Worm (Caenorhabditis elegans) whole organism, young adult: ENCODE data around the gene F22B7.9.

Experiments
- D2030.7 ChIP-seq: fragments of 200-800 bp; sonication (Bioruptor generic); IDR thresholded peaks from 2 replicates; pipeline ENCODE4 v1.3.6; 2022; ENCODE audit warnings: missing genetic modification reagents, missing genetic modification characterization, missing compliant biosample characterization
- F10E7.11 ChIP-seq: sonication (generic microtip); optimal IDR thresholded peaks from 2 replicates; lab custom pipeline; 2017; ENCODE audit warnings: mild to moderate bottlenecking, missing genetic modification characterization, moderate library complexity, missing compliant biosample characterization
- F22D6.2 ChIP-seq: sonication (generic microtip); optimal IDR thresholded peaks from 2 replicates; lab custom pipeline; 2016; ENCODE audit warnings: mild to moderate bottlenecking, missing genetic modification characterization, missing compliant biosample characterization
- F39B2.1 ChIP-seq: fragments of 200-800 bp; sonication (Bioruptor generic); IDR thresholded peaks from 2 replicates; pipeline ENCODE4 v1.3.6; 2022; ENCODE audit warnings: missing genetic modification reagents, missing genetic modification characterization, missing compliant biosample characterization
- F55B11.4 ChIP-seq: sonication (generic microtip); optimal IDR thresholded peaks from 2 replicates; lab custom pipeline; 2016; ENCODE audit warnings: missing compliant biosample characterization, missing genetic modification characterization, borderline replicate concordance; ENCODE audit not compliant: insufficient read depth
- F57A8.1 ChIP-seq: fragments of 200-800 bp; sonication (Bioruptor generic); optimal IDR thresholded peaks from 2 replicates; lab custom pipeline; 2018; ENCODE audit warnings: mild to moderate bottlenecking, missing genetic modification characterization, moderate library complexity, missing compliant biosample characterization
- F57C9.4 ChIP-seq: sonication (generic microtip); optimal IDR thresholded peaks from 2 replicates; lab custom pipeline; 2017; ENCODE audit warnings: mild to moderate bottlenecking, missing genetic modification characterization, missing compliant biosample characterization
- T26A5.8 ChIP-seq: sonication (generic microtip); optimal IDR thresholded peaks from 2 replicates; lab custom pipeline; 2016; ENCODE audit warnings: missing genetic modification characterization, missing compliant biosample characterization
- ZK185.1 ChIP-seq: sonication (generic microtip); optimal IDR thresholded peaks from 2 replicates; lab custom pipeline; 2016; ENCODE audit warnings: mild to moderate bottlenecking, missing genetic modification characterization, missing compliant biosample characterization; ENCODE audit not compliant: poor library complexity, severe bottlenecking
- atf-7 ChIP-seq: sonication (generic microtip); optimal IDR thresholded peaks from 2 replicates; lab custom pipeline; 2017; ENCODE audit warnings: mild to moderate bottlenecking, missing genetic modification characterization, missing compliant biosample characterization
- attf-5 ChIP-seq: fragments of 200-800 bp; sonication (Bioruptor generic); optimal IDR thresholded peaks from 2 replicates; lab custom pipeline; 2018; ENCODE audit warnings: mild to moderate bottlenecking, missing genetic modification characterization, missing compliant biosample characterization
- attf-6 ChIP-seq: fragments of 200-800 bp; sonication (Bioruptor generic); IDR thresholded peaks from 2 replicates; pipeline ENCODE4 v1.3.6; 2022; ENCODE audit warnings: missing genetic modification reagents, missing genetic modification characterization, missing compliant biosample characterization
- bed-1 ChIP-seq: fragments of 200-800 bp; sonication (Bioruptor generic); IDR thresholded peaks from 2 replicates; pipeline ENCODE4 v1.3.6; 2022; ENCODE audit warnings: missing genetic modification reagents, missing genetic modification characterization, missing compliant biosample characterization
- ccch-3 ChIP-seq: fragments of 200-800 bp; sonication (Bioruptor generic); optimal IDR thresholded peaks from 2 replicates; lab custom pipeline; 2018; ENCODE audit warnings: mild to moderate bottlenecking, missing genetic modification characterization, missing compliant biosample characterization
- cebp-1 ChIP-seq, 2 experiments: fragments of 200-800 bp in 1 of 2; sonication (Bioruptor generic) in 1 of 2; sonication (generic microtip) in 1 of 2; IDR thresholded peaks in 1 of 2; optimal IDR thresholded peaks in 1 of 2; 2 replicates each; pipeline versions ENCODE4 v1.3.6 to Lab custom; 2017 to 2022; ENCODE audit warnings: missing compliant biosample characterization in 2 of 2, missing genetic modification characterization in 2 of 2, mild to moderate bottlenecking in 1 of 2, missing genetic modification reagents in 1 of 2, moderate library complexity in 1 of 2
- ceh-27 ChIP-seq: fragments of 200-800 bp; sonication (Bioruptor generic); optimal IDR thresholded peaks from 2 replicates; lab custom pipeline; 2018; ENCODE audit warnings: mild to moderate bottlenecking, missing genetic modification characterization, moderate library complexity, missing compliant biosample characterization
- ceh-40 ChIP-seq: fragments of 200-800 bp; sonication (Bioruptor generic); IDR thresholded peaks from 2 replicates; pipeline ENCODE4 v1.3.6; 2022; ENCODE audit warnings: missing genetic modification characterization, missing compliant biosample characterization
- ceh-58 ChIP-seq: fragments of 200-800 bp; sonication (Bioruptor generic); IDR thresholded peaks from 2 replicates; pipeline ENCODE4 v1.3.6; 2022; ENCODE audit warnings: missing genetic modification characterization, missing compliant biosample characterization
- ceh-79 ChIP-seq: sonication (generic microtip); optimal IDR thresholded peaks from 2 replicates; lab custom pipeline; 2017; ENCODE audit warnings: mild to moderate bottlenecking, missing genetic modification characterization, missing compliant biosample characterization
- ceh-91 ChIP-seq: fragments of 200-800 bp; sonication (Bioruptor generic); IDR thresholded peaks from 2 replicates; pipeline ENCODE4 v1.3.6; 2022; ENCODE audit warnings: missing genetic modification reagents, missing genetic modification characterization, missing compliant biosample characterization
- chd-7 ChIP-seq: sonication (generic microtip); optimal IDR thresholded peaks from 2 replicates; lab custom pipeline; 2016; ENCODE audit warnings: mild to moderate bottlenecking, missing genetic modification characterization, moderate library complexity, missing compliant biosample characterization
- dpff-1 ChIP-seq: sonication (generic microtip); optimal IDR thresholded peaks from 2 replicates; lab custom pipeline; 2017; ENCODE audit warnings: mild to moderate bottlenecking, missing genetic modification characterization, missing compliant biosample characterization
- ets-4 ChIP-seq: fragments of 200-800 bp; sonication (Bioruptor generic); optimal IDR thresholded peaks from 2 replicates; lab custom pipeline; 2018; ENCODE audit warnings: mild to moderate bottlenecking, missing genetic modification characterization, missing compliant biosample characterization
- gei-17 ChIP-seq: fragments of 200-800 bp; sonication (Bioruptor generic); optimal IDR thresholded peaks from 2 replicates; lab custom pipeline; 2018; ENCODE audit warnings: mild to moderate bottlenecking, missing genetic modification characterization, missing compliant biosample characterization
- hlh-12 ChIP-seq: sonication (generic microtip); optimal IDR thresholded peaks from 2 replicates; lab custom pipeline; 2016; ENCODE audit warnings: missing genetic modification characterization, missing compliant biosample characterization
- hmg-1.2 ChIP-seq: fragments of 200-800 bp; sonication (Bioruptor generic); IDR thresholded peaks from 2 replicates; pipeline ENCODE4 v1.3.6; 2022; ENCODE audit warnings: missing genetic modification reagents, missing genetic modification characterization, missing compliant biosample characterization
- hmg-20 ChIP-seq: fragments of 200-800 bp; sonication (Bioruptor generic); IDR thresholded peaks from 2 replicates; pipeline ENCODE4 v1.3.6; 2022; ENCODE audit warnings: missing genetic modification reagents, missing genetic modification characterization, missing compliant biosample characterization
- hrde-1 ChIP-seq: sonication (generic microtip); optimal IDR thresholded peaks from 2 replicates; lab custom pipeline; 2016; ENCODE audit warnings: missing genetic modification characterization, mild to moderate bottlenecking, missing compliant biosample characterization, moderate library complexity, missing genotype, missing genetic modification reagents, borderline replicate concordance
- lag-1 ChIP-seq: fragments of 200-800 bp; sonication (Bioruptor generic); IDR thresholded peaks from 2 replicates; pipeline ENCODE4 v1.3.6; 2022; ENCODE audit warnings: missing genetic modification reagents, missing genetic modification characterization, missing compliant biosample characterization
- let-526 ChIP-seq: fragments of 200-800 bp; sonication (Bioruptor generic); IDR thresholded peaks from 2 replicates; pipeline ENCODE4 v1.3.6; 2022; ENCODE audit warnings: missing genetic modification reagents, missing genetic modification characterization, missing compliant biosample characterization
- lin-26 ChIP-seq: fragments of 200-800 bp; sonication (Bioruptor generic); IDR thresholded peaks from 2 replicates; pipeline ENCODE4 v1.3.6; 2022; ENCODE audit warnings: missing genetic modification reagents, missing genetic modification characterization, missing compliant biosample characterization
- lin-54 ChIP-seq: fragments of 200-800 bp; sonication (Bioruptor generic); optimal IDR thresholded peaks from 2 replicates; lab custom pipeline; 2018; ENCODE audit warnings: mild to moderate bottlenecking, missing genetic modification characterization, missing compliant biosample characterization
- lir-1 ChIP-seq: fragments of 200-800 bp; sonication (Bioruptor generic); conservative IDR thresholded peaks from 2 replicates; pipeline ENCODE4 v1.3.6; 2022; ENCODE audit warnings: missing genetic modification reagents, missing genetic modification characterization, missing compliant biosample characterization
- madf-10 ChIP-seq: sonication (generic microtip); optimal IDR thresholded peaks from 2 replicates; lab custom pipeline; 2016; ENCODE audit warnings: mild to moderate bottlenecking, missing genetic modification characterization, missing compliant biosample characterization
- nfya-2 ChIP-seq: fragments of 200-800 bp; sonication (Bioruptor generic); IDR thresholded peaks from 2 replicates; pipeline ENCODE4 v1.3.6; 2022; ENCODE audit warnings: missing genetic modification reagents, missing genetic modification characterization, missing compliant biosample characterization
- nhr-179 ChIP-seq: sonication (generic microtip); optimal IDR thresholded peaks from 2 replicates; lab custom pipeline; 2016; ENCODE audit warnings: mild to moderate bottlenecking, missing genetic modification characterization, missing compliant biosample characterization
- nhr-27 ChIP-seq: fragments of 200-800 bp; sonication (Bioruptor generic); optimal IDR thresholded peaks from 2 replicates; lab custom pipeline; 2018; ENCODE audit warnings: mild to moderate bottlenecking, missing genetic modification characterization, moderate library complexity, missing compliant biosample characterization
- nhr-80 ChIP-seq: sonication (generic microtip); optimal IDR thresholded peaks from 2 replicates; lab custom pipeline; 2016; ENCODE audit warnings: missing genetic modification characterization, missing compliant biosample characterization
- pbrm-1 ChIP-seq: fragments of 200-800 bp; sonication (Bioruptor generic); IDR thresholded peaks from 2 replicates; pipeline ENCODE4 v1.3.6; 2022; ENCODE audit warnings: missing genetic modification reagents, missing genetic modification characterization, missing compliant biosample characterization
- rcor-1 ChIP-seq: fragments of 200-800 bp; sonication (Bioruptor generic); IDR thresholded peaks from 2 replicates; pipeline ENCODE4 v1.3.6; 2022; ENCODE audit warnings: missing genetic modification reagents, missing genetic modification characterization, missing compliant biosample characterization
- repo-1 ChIP-seq: sonication (generic microtip); optimal IDR thresholded peaks from 2 replicates; lab custom pipeline; 2017; ENCODE audit warnings: mild to moderate bottlenecking, missing genetic modification characterization, missing compliant biosample characterization
- rpc-1 ChIP-seq, 2 experiments: fragments of 150-350 bp in 1 of 2; sonication (generic microtip) in 1 of 2; optimal IDR thresholded peaks; 2 replicates each; lab custom pipeline; 2014 to 2018; ENCODE audit warnings: missing biosample characterization in 1 of 2, missing genetic modification characterization in 1 of 2, missing genetic modification reagents in 1 of 2, missing genotype in 1 of 2
- snpc-1.3 ChIP-seq: sonication (generic microtip); optimal IDR thresholded peaks from 2 replicates; lab custom pipeline; 2017; ENCODE audit warnings: missing genetic modification characterization, mild to moderate bottlenecking, missing compliant biosample characterization, antibody characterized with exemption, moderate library complexity, missing genotype, missing genetic modification reagents; ENCODE audit not compliant: insufficient read depth
- snpc-4 ChIP-seq, 5 experiments: fragments of 150-350 bp in 1 of 5; sonication (generic microtip) in 4 of 5; optimal IDR thresholded peaks; 2 replicates each; lab custom pipeline; 2014 to 2018; ENCODE audit warnings: missing genetic modification characterization in 5 of 5, missing biosample characterization in 3 of 5, antibody characterized with exemption in 2 of 5, mild to moderate bottlenecking in 2 of 5, missing compliant biosample characterization in 2 of 5, missing genotype in 2 of 5, moderate library complexity in 2 of 5, missing genetic modification reagents in 1 of 5
- zim-3 ChIP-seq: sonication (generic microtip); optimal IDR thresholded peaks from 2 replicates; lab custom pipeline; 2017; ENCODE audit warnings: mild to moderate bottlenecking, missing genetic modification characterization, moderate library complexity, missing compliant biosample characterization
- ztf-18 ChIP-seq: sonication (generic microtip); optimal IDR thresholded peaks from 2 replicates; lab custom pipeline; 2016; ENCODE audit warnings: missing genotype, mild to moderate bottlenecking, missing genetic modification characterization, missing compliant biosample characterization

The F22B7.9 gene

DNA sequence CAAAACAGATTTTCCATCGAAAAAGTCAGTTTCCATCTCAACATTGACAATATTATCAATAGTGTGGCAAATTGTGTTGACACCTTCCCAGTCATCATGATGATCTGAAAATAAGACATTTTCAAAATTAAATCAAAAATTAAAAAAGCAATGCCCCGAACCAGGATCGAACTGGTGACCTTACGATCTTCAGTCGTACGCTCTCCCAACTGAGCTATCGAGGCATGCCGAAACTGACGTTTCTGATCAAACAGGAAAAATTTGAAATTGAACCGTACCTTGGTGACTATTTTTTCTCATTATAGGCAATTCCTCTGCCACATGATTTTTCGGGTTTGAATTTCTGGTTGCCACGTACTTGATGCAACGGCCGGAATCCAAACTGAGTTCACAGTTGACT is 268 bp downstream of the F22B7.9 start (continued):
- TF ChIP-seq hmg-20 (GFP tag; lab: Robert Waterston, UW) = no peak
- no peak for TF ChIP-seq F57C9.4 (tag; lab: Kevin White, UChicago)
- no peak for TF ChIP-seq ceh-91 (GFP tag; lab: Robert Waterston, UW)
- TF ChIP-seq nfya-2 (GFP tag; lab: Robert Waterston, UW) = no peak
- TF ChIP-seq T26A5.8 = no peak
- TF ChIP-seq ztf-18 = no peak
- TF ChIP-seq lag-1 (GFP tag; lab: Robert Waterston, UW) = no peak
- TF ChIP-seq chd-7 (tag; lab: Kevin White, UChicago) = no peak
- TF ChIP-seq nhr-179 (tag; lab: Kevin White, UChicago) = no peak
- TF ChIP-seq snpc-1.3 (tag; lab: Kevin White, UChicago) = no peak
- no peak for TF ChIP-seq F55B11.4
- no peak for TF ChIP-seq F10E7.11 (tag; lab: Kevin White, UChicago)
- TF ChIP-seq lin-54 = no peak
- no peak for TF ChIP-seq attf-5 (GFP tag; lab: Kevin White, UChicago)
- TF ChIP-seq ceh-79 (tag; lab: Kevin White, UChicago) = no peak
- no peak for TF ChIP-seq let-526 (GFP tag; lab: Robert Waterston, UW)
- no peak for TF ChIP-seq attf-6
- no peak for TF ChIP-seq D2030.7 (GFP tag; lab: Robert Waterston, UW)
- no peak for TF ChIP-seq ccch-3 (GFP tag; lab: Kevin White, UChicago)
- TF ChIP-seq rcor-1 (GFP tag; lab: Robert Waterston, UW) = no peak
- TF ChIP-seq ets-4 (GFP tag; lab: Kevin White, UChicago) = no peak
- TF ChIP-seq zim-3 (tag; lab: Kevin White, UChicago) = no peak
- TF ChIP-seq bed-1 = no peak
- no peak for TF ChIP-seq ceh-58 (GFP tag; lab: Robert Waterston, UW)
- no peak for TF ChIP-seq hrde-1 (tag; lab: Kevin White, UChicago)
- no peak for TF ChIP-seq ceh-27 (GFP tag; lab: Kevin White, UChicago)
- no peak for TF ChIP-seq F22D6.2 (tag; lab: Kevin White, UChicago)
- TF ChIP-seq ceh-40 (GFP tag; lab: Robert Waterston, UW) = peak; percentile 20; the same call in 1 of the 2 replicates
- no peak for TF ChIP-seq cebp-1 (GFP tag; IDR thresholded peaks at IDR 0.05; lab: Robert Waterston, UW)
- TF ChIP-seq cebp-1 (tag; optimal IDR thresholded peaks at IDR 0.05; lab: Kevin White, UChicago) = no peak
- TF ChIP-seq pbrm-1 (GFP tag; lab: Robert Waterston, UW) = no peak
- no peak for TF ChIP-seq nhr-80 (tag; lab: Kevin White, UChicago)
- TF ChIP-seq hlh-12 (tag; lab: Kevin White, UChicago) = no peak
- TF ChIP-seq rpc-1 (optimal IDR thresholded peaks at IDR 0.05; lab: Kevin White, UChicago) = peak; percentile 52
- peak; percentile 76 for TF ChIP-seq rpc-1 (tag; optimal IDR thresholded peaks at IDR 0.05; lab: Kevin White, UChicago)
- TF ChIP-seq hmg-1.2 (GFP tag; lab: Robert Waterston, UW) = peak; percentile 34; the same call in 1 of the 2 replicates
- TF ChIP-seq atf-7 (tag; lab: Kevin White, UChicago) = no peak
- TF ChIP-seq gei-17 (GFP tag; lab: Kevin White, UChicago) = no peak
- TF ChIP-seq snpc-4 (GFP tag; optimal IDR thresholded peaks at IDR 0.05; lab: Kevin White, UChicago) = no peak
- no peak for TF ChIP-seq snpc-4 (tag; optimal IDR thresholded peaks at IDR 0.05; lab: Kevin White, UChicago)
- TF ChIP-seq lin-26 (GFP tag; lab: Robert Waterston, UW) = peak; percentile 57; the same call in 1 of the 2 replicates
- TF ChIP-seq dpff-1 (tag; lab: Kevin White, UChicago) = no peak
- no peak for TF ChIP-seq F57A8.1 (GFP tag; lab: Kevin White, UChicago)
- no peak for TF ChIP-seq ZK185.1 (tag; lab: Kevin White, UChicago)
- TF ChIP-seq repo-1 (tag; lab: Kevin White, UChicago) = no peak
- no peak for TF ChIP-seq F39B2.1 (GFP tag; lab: Robert Waterston, UW)
- no peak for TF ChIP-seq nhr-27 (tag; lab: Kevin White, UChicago)
- TF ChIP-seq madf-10 (tag; lab: Kevin White, UChicago) = no peak
- no peak for TF ChIP-seq lir-1 (GFP tag; lab: Robert Waterston, UW)
- TF ChIP-seq, all 124 proteins: peak for 14
